Fruit fly (Drosophila melanogaster): ENCODE data around the gene CG44774.

Gene CG44774

dm6 chrX:4911060-4911459, 26.8 kb downstream of the CG44774 start:
- TF ChIP-seq psq (optimal IDR thresholded peaks at IDR 0.05) (no peak), EcR (GFP tag; optimal IDR thresholded peaks at IDR 0.05) (no peak), Dll (optimal IDR thresholded peaks at IDR 0.05) (no peak), usp (GFP tag; optimal IDR thresholded peaks at IDR 0.05) (no peak), CG8478 (optimal IDR thresholded peaks at IDR 0.05) (no peak), pan (optimal IDR thresholded peaks at IDR 0.05) (no peak)

- TF ChIP-seq CG8478 (optimal IDR thresholded peaks at IDR 0.05): no peak
- no peak for TF ChIP-seq psq (optimal IDR thresholded peaks at IDR 0.05)
- no peak for TF ChIP-seq usp (GFP tag; optimal IDR thresholded peaks at IDR 0.05)
- no peak for TF ChIP-seq EcR (GFP tag; optimal IDR thresholded peaks at IDR 0.05)
- no peak for TF ChIP-seq pan (optimal IDR thresholded peaks at IDR 0.05)
- no peak for TF ChIP-seq Dll (optimal IDR thresholded peaks at IDR 0.05)
Measured at dm6 chrX:4909938-4910778, 27.7 kb downstream of the CG44774 start.

- TF ChIP-seq Dll (optimal IDR thresholded peaks at IDR 0.05): no peak
- TF ChIP-seq usp (GFP tag; optimal IDR thresholded peaks at IDR 0.05): no peak
- TF ChIP-seq CG8478 (optimal IDR thresholded peaks at IDR 0.05): peak; percentile 58
Measured at dm6 chrX:4908926-4909432, 28.9 kb downstream of the CG44774 start, which contains the start of gene CG32772. Gene CG32772 (plus strand): TSS chrX:4909102.

- TF ChIP-seq CG8478 (optimal IDR thresholded peaks at IDR 0.05) (no peak), Dll (optimal IDR thresholded peaks at IDR 0.05) (no peak), pan (optimal IDR thresholded peaks at IDR 0.05) (no peak), psq (optimal IDR thresholded peaks at IDR 0.05) (no peak), usp (GFP tag; optimal IDR thresholded peaks at IDR 0.05) (no peak), EcR (GFP tag; optimal IDR thresholded peaks at IDR 0.05) (no peak)
Measured at dm6 chrX:4906573-4906972, 31.3 kb downstream of the CG44774 start, which contains the start of gene CG6927. Gene CG6927 (plus strand): TSS chrX:4906900.

dm6 chrX:4896892-4897291, 41.0 kb downstream of the CG44774 start:
- TF ChIP-seq psq (optimal IDR thresholded peaks at IDR 0.05): no peak
- TF ChIP-seq CG8478 (optimal IDR thresholded peaks at IDR 0.05): no peak
- no peak for TF ChIP-seq usp (GFP tag; optimal IDR thresholded peaks at IDR 0.05)
- TF ChIP-seq EcR (GFP tag; optimal IDR thresholded peaks at IDR 0.05): no peak
- no peak for TF ChIP-seq Dll (optimal IDR thresholded peaks at IDR 0.05)
- no peak for TF ChIP-seq pan (optimal IDR thresholded peaks at IDR 0.05)

dm6 chrX:4894596-4894995, 43.3 kb downstream of the CG44774 start:
- no peak for TF ChIP-seq EcR (GFP tag; optimal IDR thresholded peaks at IDR 0.05)
- TF ChIP-seq psq (optimal IDR thresholded peaks at IDR 0.05): no peak
- no peak for TF ChIP-seq pan (optimal IDR thresholded peaks at IDR 0.05)
- no peak for TF ChIP-seq usp (GFP tag; optimal IDR thresholded peaks at IDR 0.05)
- no peak for TF ChIP-seq Dll (optimal IDR thresholded peaks at IDR 0.05)
- TF ChIP-seq CG8478 (optimal IDR thresholded peaks at IDR 0.05): no peak

dm6 chrX:4885875-4886274, 52.0 kb downstream of the CG44774 start:
- no peak for TF ChIP-seq CG8478 (optimal IDR thresholded peaks at IDR 0.05)
